Fruit fly (Drosophila melanogaster) whole organism, prepupa: ENCODE results near the gene Spn85F.

Experiments
- CG10669 ChIP-seq: fragments of 200-800 bp; sonication (Bioruptor generic); optimal IDR thresholded peaks from 3 replicates; lab custom pipeline; 2018; ENCODE audit warnings: missing biosample characterization, mild to moderate bottlenecking, missing genetic modification characterization, moderate library complexity
- CG15336 ChIP-seq: fragments of 200-800 bp; sonication (Bioruptor generic); IDR thresholded peaks from 2 replicates; pipeline ENCODE4 v1.3.6; 2022; ENCODE audit warnings: missing biosample characterization, missing genetic modification characterization
- CG1621 ChIP-seq: fragments of 200-800 bp; sonication (Bioruptor generic); optimal IDR thresholded peaks from 3 replicates; lab custom pipeline; 2018; ENCODE audit warnings: missing biosample characterization, mild to moderate bottlenecking, missing genetic modification characterization
- CG3032 ChIP-seq: fragments of 200-800 bp; optimal IDR thresholded peaks from 2 replicates; lab custom pipeline; 2019; ENCODE audit warnings: missing biosample characterization, mild to moderate bottlenecking, missing genetic modification characterization, moderate library complexity
- CG31627 ChIP-seq: fragments of 200-800 bp; sonication (Bioruptor generic); optimal IDR thresholded peaks from 3 replicates; lab custom pipeline; 2016; ENCODE audit warnings: missing biosample characterization, missing genetic modification characterization
- CG32006 ChIP-seq: fragments of 200-800 bp; sonication (Bioruptor generic); optimal IDR thresholded peaks from 3 replicates; lab custom pipeline; 2017; ENCODE audit warnings: missing biosample characterization, mild to moderate bottlenecking, missing genetic modification characterization
- CG4318 ChIP-seq: fragments of 200-800 bp; sonication (Bioruptor generic); optimal IDR thresholded peaks from 3 replicates; lab custom pipeline; 2017; ENCODE audit warnings: missing biosample characterization, mild to moderate bottlenecking, missing genetic modification characterization
- CG6276 ChIP-seq: fragments of 200-800 bp; sonication (Bioruptor generic); optimal IDR thresholded peaks from 2 replicates; lab custom pipeline; 2017; ENCODE audit warnings: missing biosample characterization, mild to moderate bottlenecking, missing genetic modification characterization
- CG7368 ChIP-seq: fragments of 200-800 bp; sonication (Bioruptor generic); optimal IDR thresholded peaks from 3 replicates; lab custom pipeline; 2016; ENCODE audit warnings: missing biosample characterization, missing genetic modification characterization
- CG8119 ChIP-seq: fragments of 200-800 bp; sonication (Bioruptor generic); IDR thresholded peaks from 3 replicates; pipeline ENCODE4 v1.3.6; 2022; ENCODE audit warnings: missing biosample characterization, missing genetic modification characterization
- CG8632 ChIP-seq: fragments of 200-800 bp; sonication (Bioruptor generic); optimal IDR thresholded peaks from 3 replicates; lab custom pipeline; 2016; ENCODE audit warnings: missing biosample characterization, missing genetic modification characterization
- CG9139 ChIP-seq: fragments of 200-800 bp; sonication (Bioruptor generic); optimal IDR thresholded peaks from 3 replicates; lab custom pipeline; 2017; ENCODE audit warnings: missing biosample characterization, mild to moderate bottlenecking, missing genetic modification characterization
- Eip78C ChIP-seq: fragments of 200-800 bp; sonication (Bioruptor generic); peaks from one replicate; lab custom pipeline; 2016; ENCODE audit warnings: missing biosample characterization, missing genetic modification characterization
- Eip93F ChIP-seq: fragments of 200-800 bp; sonication (Bioruptor generic); optimal IDR thresholded peaks from 2 replicates; lab custom pipeline; 2016; ENCODE audit warnings: missing biosample characterization, mild to moderate bottlenecking, missing genetic modification characterization
- Ets96B ChIP-seq: fragments of 200-800 bp; optimal IDR thresholded peaks from 2 replicates; lab custom pipeline; 2019; ENCODE audit warnings: missing biosample characterization, mild to moderate bottlenecking, missing genetic modification characterization, moderate library complexity
- Gug ChIP-seq: fragments of 200-800 bp; sonication (Bioruptor generic); IDR thresholded peaks from 2 replicates; pipeline ENCODE4 v1.3.6; 2022; ENCODE audit warnings: missing biosample characterization, missing genetic modification characterization
- Hr38 ChIP-seq: sonication (Bioruptor generic); optimal IDR thresholded peaks from 2 replicates; lab custom pipeline; 2016; ENCODE audit warnings: missing biosample characterization, missing genetic modification characterization
- Hr39 ChIP-seq: fragments of 200-800 bp; sonication (Bioruptor generic); optimal IDR thresholded peaks from 2 replicates; lab custom pipeline; 2016; ENCODE audit warnings: missing biosample characterization, missing genetic modification characterization
- Hr4 ChIP-seq: fragments of 200-800 bp; sonication (Bioruptor generic); optimal IDR thresholded peaks from 3 replicates; lab custom pipeline; 2016; ENCODE audit warnings: missing biosample characterization, missing genetic modification characterization
- OdsH ChIP-seq: fragments of 200-800 bp; sonication (Bioruptor generic); optimal IDR thresholded peaks from 3 replicates; lab custom pipeline; 2016; ENCODE audit warnings: missing biosample characterization, missing genetic modification characterization
- Sox14 ChIP-seq: fragments of 200-800 bp; sonication (Bioruptor generic); optimal IDR thresholded peaks from 3 replicates; lab custom pipeline; 2016; ENCODE audit warnings: missing biosample characterization, missing genetic modification characterization
- Sox15 ChIP-seq: fragments of 200-800 bp; sonication (Bioruptor generic); optimal IDR thresholded peaks from 3 replicates; lab custom pipeline; 2016; ENCODE audit warnings: missing biosample characterization, missing genetic modification characterization
- achi ChIP-seq: fragments of 200-800 bp; sonication (Bioruptor generic); optimal IDR thresholded peaks from 3 replicates; lab custom pipeline; 2016; ENCODE audit warnings: missing biosample characterization, missing genetic modification characterization
- acj6 ChIP-seq: fragments of 200-800 bp; sonication (Bioruptor generic); optimal IDR thresholded peaks from 3 replicates; lab custom pipeline; 2016; ENCODE audit warnings: missing biosample characterization, missing genetic modification characterization
- dac ChIP-seq: fragments of 200-800 bp; sonication (Bioruptor generic); optimal IDR thresholded peaks from 2 replicates; lab custom pipeline; 2017; ENCODE audit warnings: missing biosample characterization, mild to moderate bottlenecking, missing genetic modification characterization
- dsx ChIP-seq: fragments of 200-800 bp; optimal IDR thresholded peaks from 3 replicates; lab custom pipeline; 2019; ENCODE audit warnings: missing biosample characterization, mild to moderate bottlenecking, missing genetic modification characterization, moderate library complexity; ENCODE audit not compliant: poor library complexity, severe bottlenecking
- fkh ChIP-seq: fragments of 200-800 bp; sonication (Bioruptor generic); optimal IDR thresholded peaks from 3 replicates; lab custom pipeline; 2017; ENCODE audit warnings: missing biosample characterization, mild to moderate bottlenecking, missing genetic modification characterization, moderate library complexity
- net ChIP-seq: fragments of 200-800 bp; sonication (Bioruptor generic); optimal IDR thresholded peaks from 3 replicates; lab custom pipeline; 2016; ENCODE audit warnings: missing biosample characterization, missing genetic modification characterization
- spab ChIP-seq: fragments of 200-800 bp; sonication (Bioruptor generic); optimal IDR thresholded peaks from 2 replicates; lab custom pipeline; 2017; ENCODE audit warnings: missing biosample characterization, mild to moderate bottlenecking, missing genetic modification characterization, missing genetic modification reagents
- ss ChIP-seq, 2 experiments: fragments of 200-800 bp; sonication (Bioruptor generic); optimal IDR thresholded peaks; 2 replicates in 1 of 2; 3 replicates in 1 of 2; lab custom pipeline; 2017 to 2018; ENCODE audit warnings: mild to moderate bottlenecking in 2 of 2, missing biosample characterization in 2 of 2, missing genetic modification characterization in 2 of 2, moderate library complexity in 1 of 2
- svp ChIP-seq: fragments of 200-800 bp; sonication (Bioruptor generic); peaks from one replicate; lab custom pipeline; 2016; ENCODE audit warnings: missing biosample characterization, missing genetic modification characterization
- vri ChIP-seq: fragments of 200-800 bp; sonication (Bioruptor generic); optimal IDR thresholded peaks from 3 replicates; lab custom pipeline; 2016; ENCODE audit warnings: missing biosample characterization, mild to moderate bottlenecking, missing genetic modification characterization

Gene Spn85F

DNA sequence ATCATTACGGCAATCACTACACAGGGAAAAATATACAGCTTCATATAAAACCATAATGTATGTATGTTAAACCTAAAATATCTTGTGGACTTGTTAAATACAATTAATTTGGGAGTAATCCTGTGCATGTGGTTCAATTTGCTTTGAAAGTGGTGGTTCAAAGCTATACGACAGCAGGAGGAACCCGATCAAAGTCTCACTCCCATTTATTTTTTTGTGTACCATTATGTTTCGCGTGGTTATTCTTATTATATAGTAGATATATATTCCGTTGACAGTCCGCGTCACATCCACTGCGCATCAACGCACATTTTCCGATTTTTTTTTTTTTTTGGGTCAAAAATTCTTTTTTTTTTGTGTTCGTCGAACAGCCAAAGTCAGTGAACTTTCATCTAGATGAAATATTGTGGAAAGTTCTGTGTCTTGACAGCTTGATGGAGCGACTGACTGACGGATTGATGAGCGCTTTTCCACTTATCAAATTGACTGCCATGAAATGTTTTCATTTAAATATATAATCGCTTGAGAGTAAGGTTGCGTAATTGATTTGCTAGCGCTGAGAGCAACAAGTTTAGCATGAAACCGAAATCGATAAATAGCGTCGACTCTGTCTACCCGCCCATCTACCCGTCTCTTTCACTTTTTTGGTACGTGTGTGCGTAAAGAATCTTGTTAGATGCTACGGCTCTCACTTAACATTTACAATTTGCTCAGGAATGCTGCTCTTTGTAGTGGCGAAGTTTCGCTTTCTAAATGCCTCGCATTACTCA, 36.2 kb downstream of the Spn85F start:
- peak; percentile 51 for TF ChIP-seq Eip78C (GFP tag; lab: Kevin White, UChicago)
- TF ChIP-seq Ets96B (tag; lab: Kevin White, UChicago) = no peak
- no peak for TF ChIP-seq dac (GFP tag; lab: Kevin White, UChicago)
- peak; percentile 44 for TF ChIP-seq CG32006 (GFP tag; lab: Kevin White, UChicago)
- TF ChIP-seq Hr4 (GFP tag; lab: Kevin White, UChicago) = peak; percentile 16
- peak; percentile 60 for TF ChIP-seq svp (GFP tag; lab: Kevin White, UChicago)
- 0 out of 2 replicates have a peak, but pooled peaks have one; percentile 20 for TF ChIP-seq CG15336
- TF ChIP-seq spab (GFP tag; lab: Kevin White, UChicago) = no peak
- peak; percentile 4 for TF ChIP-seq CG6276 (GFP tag; lab: Kevin White, UChicago)
- TF ChIP-seq CG31627 = no peak
- no peak for TF ChIP-seq dsx (GFP tag; lab: Kevin White, UChicago)

DNA sequence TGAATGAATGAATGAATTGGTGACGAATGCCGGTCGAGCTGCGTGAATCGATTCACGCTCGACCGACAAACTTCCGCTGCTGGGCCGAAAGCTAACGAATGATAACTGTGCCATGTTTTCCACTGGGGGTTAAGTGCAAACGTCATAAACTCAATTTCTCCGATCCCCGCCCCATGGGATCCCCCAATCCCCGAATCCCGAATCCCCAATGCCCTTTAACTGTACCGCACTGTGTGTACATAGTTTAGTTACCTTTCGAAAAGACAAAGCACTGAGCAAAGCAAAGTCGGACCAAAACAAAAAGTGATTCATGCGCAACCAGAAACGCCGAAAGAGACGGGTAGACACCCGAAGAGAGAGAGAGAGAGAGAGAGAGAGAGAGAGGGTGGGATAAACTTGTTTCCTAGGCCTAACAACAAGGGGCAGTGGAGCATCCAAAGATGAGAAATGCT, 38.1 kb downstream of the Spn85F start:
- no peak for TF ChIP-seq CG1621 (tag; lab: Kevin White, UChicago)
- TF ChIP-seq Hr39 (GFP tag; lab: Kevin White, UChicago) = no peak
- TF ChIP-seq Sox15 (GFP tag; lab: Kevin White, UChicago) = no peak
- TF ChIP-seq CG3032 (tag; lab: Kevin White, UChicago) = no peak
- TF ChIP-seq CG31627 = no peak
- peak; percentile 59 for TF ChIP-seq fkh (GFP tag; lab: Kevin White, UChicago)
- TF ChIP-seq Eip78C (GFP tag; lab: Kevin White, UChicago) = peak; percentile 44
- TF ChIP-seq CG8119 = no peak
- peak; percentile 12 for TF ChIP-seq CG6276 (GFP tag; lab: Kevin White, UChicago)
- peak in 1 of 2 experiments; percentile 38 for TF ChIP-seq ss (GFP tag; optimal IDR thresholded peaks at IDR 0.05; lab: Kevin White, UChicago)
- peak; percentile 6 for TF ChIP-seq dsx (GFP tag; lab: Kevin White, UChicago)
- no peak for TF ChIP-seq CG4318 (GFP tag; lab: Kevin White, UChicago)
- TF ChIP-seq net (GFP tag; lab: Kevin White, UChicago) = no peak
- peak; percentile 67 for TF ChIP-seq svp (GFP tag; lab: Kevin White, UChicago)
- no peak for TF ChIP-seq Hr38 (GFP tag; lab: Kevin White, UChicago)
- TF ChIP-seq vri = no peak
- no peak for TF ChIP-seq Gug (GFP tag; lab: Robert Waterston, UW)

DNA sequence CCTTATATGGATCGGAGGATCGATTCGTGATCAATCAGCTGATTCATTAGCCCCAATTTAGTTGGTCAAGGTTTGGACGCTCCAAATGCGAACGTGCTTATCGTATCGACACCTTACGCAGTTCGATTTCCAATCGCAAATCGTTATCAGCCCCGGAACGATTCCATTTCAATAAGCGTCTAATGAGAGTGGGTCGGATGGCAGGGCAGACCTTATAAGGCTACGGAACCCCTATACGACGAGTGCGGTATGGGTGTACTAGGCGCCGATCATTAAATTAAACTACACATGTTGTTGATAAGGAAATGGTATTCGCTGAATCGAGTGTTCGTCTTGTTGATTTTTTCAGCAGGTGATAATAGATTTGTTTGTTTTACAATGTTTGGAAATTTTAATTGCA, 38.8 kb downstream of the Spn85F start:
- TF ChIP-seq net (GFP tag; lab: Kevin White, UChicago) (no peak), svp (GFP tag; lab: Kevin White, UChicago) (peak; percentile 54), CG3032 (tag; lab: Kevin White, UChicago) (no peak), acj6 (no peak), Gug (GFP tag; lab: Robert Waterston, UW) (no peak), Sox14 (GFP tag; lab: Kevin White, UChicago) (no peak), CG6276 (GFP tag; lab: Kevin White, UChicago) (no peak), Ets96B (tag; lab: Kevin White, UChicago) (no peak), CG8632 (GFP tag; lab: Kevin White, UChicago) (no peak), CG10669 (no peak), OdsH (GFP tag; lab: Kevin White, UChicago) (no peak), Eip93F (GFP tag; lab: Kevin White, UChicago) (peak; percentile 35), CG7368 (GFP tag; lab: Kevin White, UChicago) (no peak), fkh (GFP tag; lab: Kevin White, UChicago) (peak; percentile 14), achi (GFP tag; lab: Kevin White, UChicago) (no peak), dac (GFP tag; lab: Kevin White, UChicago) (no peak)

DNA sequence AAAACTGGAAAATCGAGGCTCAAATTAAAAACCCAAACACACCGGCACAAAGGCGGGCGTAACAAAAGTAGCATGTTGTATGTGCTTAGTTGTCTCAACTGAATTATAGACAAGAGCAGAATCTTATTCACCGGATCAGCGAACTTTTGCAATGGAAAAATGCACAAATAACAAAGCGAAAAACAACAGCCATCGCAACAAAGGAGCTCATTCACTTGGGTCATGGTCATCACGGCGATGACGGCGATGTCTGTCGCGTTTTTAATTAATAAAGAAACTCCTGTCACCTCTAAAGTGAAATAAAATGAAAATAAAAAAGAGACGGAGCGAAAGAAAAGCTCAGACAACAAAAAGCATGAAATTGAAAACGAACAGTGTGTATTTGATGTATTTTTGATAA, 42.2 kb downstream of the Spn85F start:
- TF ChIP-seq CG9139 (GFP tag; lab: Kevin White, UChicago) (no peak), Sox14 (GFP tag; lab: Kevin White, UChicago) (peak; percentile 66), Eip93F (GFP tag; lab: Kevin White, UChicago) (peak; percentile 27), svp (GFP tag; lab: Kevin White, UChicago) (peak; percentile 8)
